Worm (Caenorhabditis elegans): ENCODE measurements around the gene clr-1.

- no peak for TF ChIP-seq ama-1 (optimal IDR thresholded peaks at IDR 0.05)
- TF ChIP-seq pes-1 (GFP tag; IDR thresholded peaks at IDR 0.05): no peak
- no peak for TF ChIP-seq hnd-1 (tag; optimal IDR thresholded peaks at IDR 0.05)
- no peak for TF ChIP-seq hmbx-1 (tag; optimal IDR thresholded peaks at IDR 0.05)
- TF ChIP-seq flt-1 (GFP tag; IDR thresholded peaks at IDR 0.05): no peak
- TF ChIP-seq F13C5.2 (tag; optimal IDR thresholded peaks at IDR 0.05): no peak
- TF ChIP-seq tbx-37 (GFP tag; conservative IDR thresholded peaks at IDR 0.05): no peak
- no peak for TF ChIP-seq tbx-11 (GFP tag; IDR thresholded peaks at IDR 0.05)
- no peak for TF ChIP-seq tra-4 (tag; optimal IDR thresholded peaks at IDR 0.05)
- TF ChIP-seq aly-1 (tag; optimal IDR thresholded peaks at IDR 0.05): no peak
- TF ChIP-seq ceh-36 (tag; optimal IDR thresholded peaks at IDR 0.05): no peak
- no peak for TF ChIP-seq ets-7 (tag; optimal IDR thresholded peaks at IDR 0.05)
These were observed 8.8 kb downstream of the clr-1 start, which contains the start of gene ilcr-2 for ce11 chrII:5474946-5475345.
